Worm (Caenorhabditis elegans) whole organism, mixed stage, embryonic: ENCODE data around the gene F32B6.4.

Source experiments
- ceh-43 ChIP-seq: fragments of 200-800 bp; sonication (Bioruptor generic); optimal IDR thresholded peaks from 2 replicates; lab custom pipeline; 2018; ENCODE audit warnings: mild to moderate bottlenecking, missing genetic modification characterization, moderate library complexity, missing compliant biosample characterization
- elt-3 ChIP-seq: fragments of 150-350 bp; optimal IDR thresholded peaks from 2 replicates; lab custom pipeline; 2014; ENCODE audit warnings: missing biosample characterization, missing genetic modification characterization
- lsy-2 ChIP-seq: fragments of 150-350 bp; optimal IDR thresholded peaks from 2 replicates; lab custom pipeline; 2014; ENCODE audit warnings: missing biosample characterization, missing genetic modification characterization
- mep-1 ChIP-seq: fragments of 150-350 bp; optimal IDR thresholded peaks from 2 replicates; lab custom pipeline; 2017; ENCODE audit warnings: missing biosample characterization, missing genetic modification reagents, missing genetic modification characterization, inconsistent platforms
- mls-2 ChIP-seq: sonication (generic microtip); optimal IDR thresholded peaks from 2 replicates; lab custom pipeline; 2016; ENCODE audit warnings: mild to moderate bottlenecking, missing genetic modification characterization, moderate library complexity, missing compliant biosample characterization
- nhr-28 ChIP-seq: fragments of 150-350 bp; optimal IDR thresholded peaks from 2 replicates; lab custom pipeline; 2014; ENCODE audit warnings: missing biosample characterization, missing genetic modification characterization
- pha-4 ChIP-seq: fragments of 150-350 bp; optimal IDR thresholded peaks from 2 replicates; lab custom pipeline; 2018; ENCODE audit warnings: missing biosample characterization, missing genetic modification reagents, missing genetic modification characterization
- sem-2 ChIP-seq: fragments of 200-800 bp; sonication (Bioruptor generic); optimal IDR thresholded peaks from 2 replicates; lab custom pipeline; 2018; ENCODE audit warnings: mild to moderate bottlenecking, missing genetic modification characterization, missing compliant biosample characterization
- ztf-11 ChIP-seq: fragments of 150-350 bp; optimal IDR thresholded peaks from 2 replicates; lab custom pipeline; 2014; ENCODE audit warnings: missing biosample characterization, missing genetic modification characterization

DNA sequence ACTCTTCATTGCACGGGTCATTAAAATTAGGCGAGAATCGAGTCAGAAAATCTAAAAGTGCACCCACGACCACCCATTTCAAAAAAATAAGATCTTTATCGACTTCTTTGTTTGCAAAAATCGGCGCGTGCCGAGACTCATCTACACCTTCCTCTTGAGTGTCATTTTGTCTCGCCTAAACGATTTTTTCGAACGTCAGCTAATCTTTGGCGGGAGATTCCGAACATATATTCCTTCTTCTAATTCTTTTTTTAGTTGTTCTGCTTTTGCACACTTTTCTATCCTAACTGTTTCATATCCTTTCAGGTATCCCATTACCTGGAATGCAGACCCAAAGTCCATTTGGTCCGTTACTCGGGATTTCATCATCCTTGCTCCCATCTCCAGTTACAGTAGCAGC is 24.4 kb upstream of the F32B6.4 start, which contains the start of gene bed-3:
- no peak for TF ChIP-seq mep-1 (tag; lab: Kevin White, UChicago)
- TF ChIP-seq ceh-43 (GFP tag; lab: Kevin White, UChicago) = no peak
- TF ChIP-seq ztf-11 (tag; lab: Kevin White, UChicago) = no peak
- TF ChIP-seq sem-2 (GFP tag; lab: Kevin White, UChicago) = no peak
- TF ChIP-seq lsy-2 (tag; lab: Kevin White, UChicago) = no peak
- TF ChIP-seq nhr-28 (tag; lab: Kevin White, UChicago) = no peak
- no peak for TF ChIP-seq pha-4 (tag; lab: Kevin White, UChicago)
- TF ChIP-seq mls-2 (tag; lab: Kevin White, UChicago) = no peak
- TF ChIP-seq elt-3 (tag; lab: Kevin White, UChicago) = no peak
